Worm (Caenorhabditis elegans) whole organism, L2 larva: ENCODE results near the gene F07E5.13.
"Not testable (repeated sequence)": the region's sequence is repeated elsewhere in the genome, so short reads cannot be mapped to it uniquely, and the experiment has no call there.

Source experiments
- R02D3.7 ChIP-seq: fragments of 150-350 bp; optimal IDR thresholded peaks from 2 replicates; lab custom pipeline; 2014; ENCODE audit warnings: missing biosample characterization, missing genetic modification characterization
- alr-1 ChIP-seq: fragments of 150-350 bp; optimal IDR thresholded peaks from 2 replicates; lab custom pipeline; 2014; ENCODE audit warnings: missing biosample characterization, missing genetic modification characterization
- aly-2 ChIP-seq: fragments of 150-350 bp; optimal IDR thresholded peaks from 2 replicates; lab custom pipeline; 2014; ENCODE audit warnings: missing biosample characterization, missing genetic modification characterization
- blmp-1 ChIP-seq: sonication (generic microtip); optimal IDR thresholded peaks from 2 replicates; lab custom pipeline; 2017; ENCODE audit warnings: missing genetic modification characterization, mild to moderate bottlenecking, missing compliant biosample characterization, antibody characterized with exemption, moderate library complexity; ENCODE audit not compliant: insufficient read depth
- ceh-16 ChIP-seq: fragments of 150-350 bp; optimal IDR thresholded peaks from 2 replicates; lab custom pipeline; 2014; ENCODE audit warnings: missing biosample characterization, missing genetic modification characterization
- crh-2 ChIP-seq: sonication (generic microtip); optimal IDR thresholded peaks from 2 replicates; lab custom pipeline; 2017; ENCODE audit warnings: missing biosample characterization, missing genetic modification characterization
- dmd-4 ChIP-seq: sonication (generic microtip); optimal IDR thresholded peaks from 2 replicates; lab custom pipeline; 2017; ENCODE audit warnings: missing biosample characterization, missing genetic modification characterization
- egl-27 ChIP-seq: sonication (generic microtip); optimal IDR thresholded peaks from 3 replicates; lab custom pipeline; 2017; ENCODE audit warnings: missing biosample characterization, missing genetic modification reagents, missing genetic modification characterization
- fos-1 ChIP-seq: fragments of 150-350 bp; optimal IDR thresholded peaks from 2 replicates; lab custom pipeline; 2014; ENCODE audit warnings: missing biosample characterization, missing genetic modification characterization
- gmeb-1 ChIP-seq: fragments of 150-350 bp; optimal IDR thresholded peaks from 2 replicates; lab custom pipeline; 2014; ENCODE audit warnings: missing biosample characterization, missing genetic modification characterization
- lin-11 ChIP-seq: fragments of 150-350 bp; sonication (generic microtip); optimal IDR thresholded peaks from 2 replicates; lab custom pipeline; 2014; ENCODE audit warnings: missing biosample characterization, missing genetic modification characterization, inconsistent platforms, mixed read lengths
- lin-13 ChIP-seq: fragments of 150-350 bp; optimal IDR thresholded peaks from 2 replicates; lab custom pipeline; 2014; ENCODE audit warnings: missing biosample characterization, missing genetic modification reagents, missing genetic modification characterization
- lin-39 ChIP-seq: fragments of 150-350 bp; optimal IDR thresholded peaks from 2 replicates; lab custom pipeline; 2014; ENCODE audit warnings: missing biosample characterization, missing genetic modification reagents, missing genetic modification characterization
- lsy-2 ChIP-seq, 2 experiments: fragments of 150-350 bp in 1 of 2; sonication (generic microtip) in 1 of 2; optimal IDR thresholded peaks; 2 replicates each; lab custom pipeline; 2014 to 2017; ENCODE audit warnings: missing biosample characterization in 2 of 2, missing genetic modification characterization in 2 of 2
- mab-5 ChIP-seq: fragments of 150-350 bp; optimal IDR thresholded peaks from 2 replicates; lab custom pipeline; 2014; ENCODE audit warnings: missing biosample characterization, missing genetic modification characterization
- mbf-1 ChIP-seq: sonication (generic microtip); optimal IDR thresholded peaks from 2 replicates; lab custom pipeline; 2017; ENCODE audit warnings: missing biosample characterization, missing genetic modification characterization
- nhr-10 ChIP-seq: sonication (generic microtip); optimal IDR thresholded peaks from 2 replicates; lab custom pipeline; 2017; ENCODE audit warnings: missing biosample characterization, missing genetic modification characterization
- nhr-11 ChIP-seq: fragments of 150-350 bp; optimal IDR thresholded peaks from 2 replicates; lab custom pipeline; 2014; ENCODE audit warnings: missing biosample characterization, missing genetic modification characterization
- nhr-129 ChIP-seq: fragments of 150-350 bp; optimal IDR thresholded peaks from 2 replicates; lab custom pipeline; 2014; ENCODE audit warnings: missing biosample characterization, missing genetic modification characterization
- nhr-21 ChIP-seq: fragments of 150-350 bp; optimal IDR thresholded peaks from 2 replicates; lab custom pipeline; 2014; ENCODE audit warnings: missing biosample characterization, missing genetic modification characterization
- nhr-23 ChIP-seq: fragments of 150-350 bp; optimal IDR thresholded peaks from 2 replicates; lab custom pipeline; 2014; ENCODE audit warnings: missing biosample characterization, missing genetic modification reagents, missing genetic modification characterization
- nhr-237 ChIP-seq: fragments of 150-350 bp; optimal IDR thresholded peaks from 2 replicates; lab custom pipeline; 2014; ENCODE audit warnings: missing biosample characterization, missing genetic modification characterization
- nhr-77 ChIP-seq: fragments of 150-350 bp; optimal IDR thresholded peaks from 2 replicates; lab custom pipeline; 2014; ENCODE audit warnings: missing biosample characterization, missing genetic modification characterization
- peb-1 ChIP-seq: fragments of 150-350 bp; optimal IDR thresholded peaks from 2 replicates; lab custom pipeline; 2014; ENCODE audit warnings: missing biosample characterization, missing genetic modification characterization
- sem-4 ChIP-seq: fragments of 150-350 bp; optimal IDR thresholded peaks from 2 replicates; lab custom pipeline; 2014; ENCODE audit warnings: missing biosample characterization, missing genetic modification reagents, missing genetic modification characterization
- skn-1 ChIP-seq: sonication (generic microtip); optimal IDR thresholded peaks from 2 replicates; lab custom pipeline; 2017; ENCODE audit warnings: missing biosample characterization, missing genetic modification characterization
- sma-3 ChIP-seq: sonication (generic microtip); optimal IDR thresholded peaks from 2 replicates; lab custom pipeline; 2016; ENCODE audit warnings: missing genetic modification reagents, missing genetic modification characterization, missing compliant biosample characterization
- sma-9 ChIP-seq, 2 experiments: fragments of 150-350 bp in 1 of 2; sonication (generic microtip) in 1 of 2; optimal IDR thresholded peaks; 2 replicates each; lab custom pipeline; 2014 to 2016; ENCODE audit warnings: missing genetic modification characterization in 2 of 2, mild to moderate bottlenecking in 1 of 2, missing biosample characterization in 1 of 2, missing compliant biosample characterization in 1 of 2, missing genetic modification reagents in 1 of 2, moderate library complexity in 1 of 2
- unc-55 ChIP-seq: fragments of 150-350 bp; sonication (generic microtip); optimal IDR thresholded peaks from 3 replicates; lab custom pipeline; 2014; ENCODE audit warnings: missing biosample characterization, missing genetic modification reagents, missing genetic modification characterization
- ztf-1 ChIP-seq: fragments of 200-800 bp; sonication (Bioruptor generic); conservative IDR thresholded peaks from 2 replicates; pipeline ENCODE4 v1.3.6; 2022; ENCODE audit warnings: missing genetic modification characterization, missing compliant biosample characterization
- ztf-11 ChIP-seq: sonication (generic microtip); optimal IDR thresholded peaks from 2 replicates; lab custom pipeline; 2017; ENCODE audit warnings: missing biosample characterization, missing genetic modification characterization
- ztf-4 ChIP-seq: fragments of 150-350 bp; optimal IDR thresholded peaks from 2 replicates; lab custom pipeline; 2014; ENCODE audit warnings: missing biosample characterization, missing genetic modification characterization

The F07E5.13 gene

DNA sequence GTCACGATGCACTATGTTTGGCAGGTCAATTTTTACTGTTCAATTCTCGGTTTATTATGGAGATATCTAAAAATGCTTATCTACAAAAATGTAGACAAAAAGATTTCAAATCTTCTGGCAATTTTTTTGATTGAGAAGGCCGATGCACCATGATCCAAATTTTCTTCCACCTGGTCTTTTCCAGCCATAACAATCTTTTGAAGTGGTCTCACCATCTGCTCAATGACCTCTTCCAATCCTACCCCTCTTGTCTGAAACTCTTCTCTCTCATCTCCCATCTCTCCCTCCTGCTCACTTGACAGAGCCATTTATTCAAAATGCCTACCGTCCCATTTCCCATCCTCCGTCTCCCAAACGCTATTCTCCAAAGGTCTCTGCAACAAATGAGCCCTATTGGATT is 12.5 kb downstream of the F07E5.13 start, which contains the start of gene fbxb-35:
TSS of gene fbxb-35 (plus strand) at position 301 of the 400 bp plus-strand sequence.
- TF ChIP-seq nhr-23 (tag; lab: Kevin White, UChicago) (no peak), nhr-129 (tag; lab: Kevin White, UChicago) (no peak), nhr-77 (tag; lab: Kevin White, UChicago) (no peak), peb-1 (tag; lab: Kevin White, UChicago) (no peak), R02D3.7 (tag; lab: Kevin White, UChicago) (no peak), gmeb-1 (tag; lab: Kevin White, UChicago) (no peak), nhr-11 (tag; lab: Kevin White, UChicago) (no peak), dmd-4 (tag; lab: Kevin White, UChicago) (no peak), alr-1 (tag; lab: Kevin White, UChicago) (no peak), lsy-2 (tag; optimal IDR thresholded peaks at IDR 0.05; lab: Kevin White, UChicago) (no peak), mbf-1 (tag; lab: Kevin White, UChicago) (no peak), ztf-1 (GFP tag; lab: Robert Waterston, UW) (no peak), lin-13 (no peak), lin-39 (tag; lab: Kevin White, UChicago) (no peak), egl-27 (no peak)

DNA sequence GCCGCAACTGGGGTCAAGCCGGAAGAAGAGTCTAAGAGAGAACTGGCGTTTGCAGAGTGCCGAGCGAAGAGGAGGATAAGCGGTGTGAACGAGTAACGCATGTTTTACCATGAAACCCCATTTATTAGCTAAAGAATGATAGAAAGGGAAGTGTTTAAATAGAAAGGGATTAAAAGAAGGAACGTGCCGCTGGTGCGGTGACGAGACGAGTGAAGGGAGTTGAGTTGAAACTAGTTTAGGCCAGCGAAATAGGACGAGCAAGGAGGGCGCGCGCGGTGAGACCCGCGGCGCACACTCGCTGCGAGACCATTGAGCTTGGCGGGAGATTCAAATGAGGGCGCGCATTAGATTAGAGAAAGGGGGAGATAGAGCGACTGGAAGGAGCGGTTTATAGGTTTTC is 17.3 kb downstream of the F07E5.13 start, which contains the start of gene math-1:
TSS of gene math-1 (minus strand) at position 101 of the 400 bp plus-strand sequence.
- TF ChIP-seq alr-1, nhr-237, blmp-1 (tag; lab: Kevin White, UChicago): not testable (repeated sequence)
- TF ChIP-seq, all 48 proteins: peak for 0; not testable (repeated sequence) for 48

DNA sequence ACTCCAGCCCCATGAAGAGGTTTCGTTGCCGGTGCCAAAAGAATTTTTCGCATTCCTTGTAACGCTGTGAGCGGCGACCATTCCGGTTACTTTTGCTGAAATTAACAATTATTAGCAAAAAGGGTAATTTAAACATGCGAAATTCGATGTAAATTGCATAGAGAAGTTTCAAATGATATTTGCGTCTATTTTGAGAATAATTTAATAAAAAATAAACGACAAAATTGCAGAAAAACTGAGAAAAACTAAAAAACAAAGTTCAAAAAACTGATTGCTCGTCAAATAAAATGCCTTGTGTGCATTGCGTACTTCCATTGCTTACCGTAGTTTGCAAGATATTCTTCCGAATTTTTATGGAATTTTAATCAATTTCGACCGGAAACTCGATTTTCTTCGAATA is 18.4 kb downstream of the F07E5.13 start, which contains the start of gene bath-24:
TSS of gene bath-24 (minus strand) at position 101 of the 400 bp plus-strand sequence.
- no peak for TF ChIP-seq peb-1 (tag; lab: Kevin White, UChicago)

DNA sequence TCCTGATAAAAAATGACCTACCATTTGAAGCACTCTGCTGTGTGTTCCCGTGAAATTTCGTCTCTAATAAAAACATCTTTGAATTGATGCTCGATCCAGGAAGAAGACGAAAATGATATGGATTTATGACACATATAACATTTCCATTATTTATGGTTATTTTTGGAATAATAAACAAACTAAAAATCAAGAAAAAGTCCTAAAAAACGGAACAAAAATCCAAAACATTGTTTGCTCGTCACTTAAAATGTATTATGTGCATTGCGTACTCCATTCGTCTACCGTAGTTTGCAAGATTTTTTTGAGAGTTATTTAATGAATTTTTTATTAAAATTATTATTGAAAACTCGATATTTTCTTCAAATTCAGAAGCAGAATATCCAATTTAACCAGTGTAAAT is 21.4 kb downstream of the F07E5.13 start, which contains the start of gene bath-20:
TSS of gene bath-20 (minus strand) at position 101 of the 400 bp plus-strand sequence.
- TF ChIP-seq ztf-1 (GFP tag; lab: Robert Waterston, UW) (no peak), ceh-16 (tag; lab: Kevin White, UChicago) (no peak), ztf-11 (tag; lab: Kevin White, UChicago) (no peak), sma-3 (GFP tag; lab: Kevin White, UChicago) (no peak), aly-2 (no peak), lin-13 (no peak), ztf-4 (tag; lab: Kevin White, UChicago) (no peak), crh-2 (tag; lab: Kevin White, UChicago) (no peak), fos-1 (tag; lab: Kevin White, UChicago) (no peak), nhr-10 (no peak), R02D3.7 (tag; lab: Kevin White, UChicago) (no peak), mab-5 (no peak), nhr-77 (tag; lab: Kevin White, UChicago) (no peak), unc-55 (GFP tag; lab: Kevin White, UChicago) (no peak), nhr-21 (tag; lab: Kevin White, UChicago) (no peak), sem-4 (tag; lab: Kevin White, UChicago) (no peak), lin-11 (tag; lab: Kevin White, UChicago) (no peak), mbf-1 (tag; lab: Kevin White, UChicago) (no peak)

DNA sequence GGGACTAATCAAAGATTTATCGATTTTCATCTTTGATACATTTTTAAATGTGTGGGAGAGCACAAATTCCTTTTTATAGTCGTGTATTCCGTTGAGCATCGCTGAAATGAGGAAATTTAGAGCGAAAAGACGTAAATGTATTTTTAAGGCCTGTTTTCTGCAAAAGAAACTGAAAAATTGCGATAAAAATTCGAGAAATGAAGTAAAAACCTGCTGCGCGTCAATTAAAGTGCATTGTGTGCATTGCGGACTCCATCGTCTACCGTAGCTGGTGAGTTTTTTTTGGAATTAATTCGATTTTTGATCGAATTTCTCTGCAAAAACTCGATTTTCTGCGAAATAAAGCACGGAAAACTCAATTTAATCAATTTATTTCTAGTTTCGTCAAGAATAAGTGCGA is 24.6 kb downstream of the F07E5.13 start, which contains the start of gene bath-19:
TSS of gene bath-19 (minus strand) at position 101 of the 400 bp plus-strand sequence.
- TF ChIP-seq egl-27 (no peak), sma-9 (GFP tag; optimal IDR thresholded peaks at IDR 0.05; lab: Kevin White, UChicago) (no peak), sma-9 (tag; optimal IDR thresholded peaks at IDR 0.05; lab: Kevin White, UChicago) (no peak), skn-1 (no peak), unc-55 (GFP tag; lab: Kevin White, UChicago) (no peak)
